Worm (Caenorhabditis elegans) whole organism, mixed stage, embryonic: Measurements from ENCODE around the gene let-711.

ENCODE experiments used
- M03D4.4 ChIP-seq: sonication (generic microtip); optimal IDR thresholded peaks from 2 replicates; lab custom pipeline; 2017; ENCODE audit warnings: mild to moderate bottlenecking, missing genetic modification characterization, missing compliant biosample characterization
- bed-3 ChIP-seq: fragments of 200-800 bp; sonication (Bioruptor generic); optimal IDR thresholded peaks from 3 replicates; lab custom pipeline; 2018; ENCODE audit warnings: mild to moderate bottlenecking, missing genetic modification characterization, moderate library complexity, missing compliant biosample characterization
- ceh-39 ChIP-seq: fragments of 150-350 bp; optimal IDR thresholded peaks from 2 replicates; lab custom pipeline; 2014; ENCODE audit warnings: missing biosample characterization, missing genetic modification characterization
- ceh-43 ChIP-seq: fragments of 200-800 bp; sonication (Bioruptor generic); optimal IDR thresholded peaks from 2 replicates; lab custom pipeline; 2018; ENCODE audit warnings: mild to moderate bottlenecking, missing genetic modification characterization, moderate library complexity, missing compliant biosample characterization
- ceh-83 ChIP-seq: fragments of 200-800 bp; sonication (Bioruptor generic); optimal IDR thresholded peaks from 2 replicates; lab custom pipeline; 2018; ENCODE audit warnings: mild to moderate bottlenecking, missing genetic modification characterization, missing compliant biosample characterization
- ces-1 ChIP-seq: fragments of 150-350 bp; optimal IDR thresholded peaks from 2 replicates; lab custom pipeline; 2014; ENCODE audit warnings: missing biosample characterization, missing genetic modification reagents, missing genetic modification characterization
- drap-1 ChIP-seq: fragments of 200-800 bp; sonication (Bioruptor generic); optimal IDR thresholded peaks from 3 replicates; lab custom pipeline; 2018; ENCODE audit warnings: mild to moderate bottlenecking, missing genetic modification characterization, missing compliant biosample characterization
- elt-3 ChIP-seq: fragments of 150-350 bp; optimal IDR thresholded peaks from 2 replicates; lab custom pipeline; 2014; ENCODE audit warnings: missing biosample characterization, missing genetic modification characterization
- flh-1 ChIP-seq: fragments of 200-800 bp; sonication (Bioruptor generic); optimal IDR thresholded peaks from 2 replicates; lab custom pipeline; 2018; ENCODE audit warnings: mild to moderate bottlenecking, missing genetic modification characterization, moderate library complexity, missing compliant biosample characterization
- ham-2 ChIP-seq: fragments of 200-800 bp; sonication (Bioruptor generic); optimal IDR thresholded peaks from 2 replicates; lab custom pipeline; 2018; ENCODE audit warnings: mild to moderate bottlenecking, missing genetic modification characterization, missing compliant biosample characterization
- hlh-1 ChIP-seq: fragments of 150-350 bp; optimal IDR thresholded peaks from 2 replicates; lab custom pipeline; 2014; ENCODE audit warnings: missing biosample characterization, missing genetic modification reagents, missing genetic modification characterization
- mep-1 ChIP-seq: fragments of 150-350 bp; optimal IDR thresholded peaks from 2 replicates; lab custom pipeline; 2017; ENCODE audit warnings: missing biosample characterization, missing genetic modification reagents, missing genetic modification characterization, inconsistent platforms
- mls-2 ChIP-seq: sonication (generic microtip); optimal IDR thresholded peaks from 2 replicates; lab custom pipeline; 2016; ENCODE audit warnings: mild to moderate bottlenecking, missing genetic modification characterization, moderate library complexity, missing compliant biosample characterization
- nhr-12 ChIP-seq: fragments of 150-350 bp; optimal IDR thresholded peaks from 2 replicates; lab custom pipeline; 2014; ENCODE audit warnings: missing biosample characterization, missing genetic modification characterization
- nhr-2 ChIP-seq: fragments of 150-350 bp; optimal IDR thresholded peaks from 2 replicates; lab custom pipeline; 2014; ENCODE audit warnings: missing biosample characterization, missing genetic modification characterization
- nhr-28 ChIP-seq: fragments of 150-350 bp; optimal IDR thresholded peaks from 2 replicates; lab custom pipeline; 2014; ENCODE audit warnings: missing biosample characterization, missing genetic modification characterization
- pha-4 ChIP-seq: fragments of 150-350 bp; optimal IDR thresholded peaks from 2 replicates; lab custom pipeline; 2018; ENCODE audit warnings: missing biosample characterization, missing genetic modification reagents, missing genetic modification characterization
- snpc-4 ChIP-seq: fragments of 150-350 bp; optimal IDR thresholded peaks from 2 replicates; lab custom pipeline; 2014; ENCODE audit warnings: missing biosample characterization, missing genetic modification characterization
- sptf-1 ChIP-seq: sonication (generic microtip); optimal IDR thresholded peaks from 2 replicates; lab custom pipeline; 2017; ENCODE audit warnings: mild to moderate bottlenecking, missing genetic modification characterization, moderate library complexity, missing compliant biosample characterization
- tbx-8 ChIP-seq: fragments of 200-800 bp; sonication (Bioruptor generic); optimal IDR thresholded peaks from 2 replicates; lab custom pipeline; 2018; ENCODE audit warnings: mild to moderate bottlenecking, missing genetic modification characterization, moderate library complexity, missing compliant biosample characterization
- unc-120 ChIP-seq: sonication (generic microtip); optimal IDR thresholded peaks from 2 replicates; lab custom pipeline; 2017; ENCODE audit warnings: missing genetic modification characterization, missing compliant biosample characterization; ENCODE audit not compliant: poor library complexity, severe bottlenecking
- unc-62 ChIP-seq: fragments of 150-350 bp; optimal IDR thresholded peaks from 2 replicates; lab custom pipeline; 2014; ENCODE audit warnings: missing biosample characterization, missing genetic modification reagents, missing genetic modification characterization
- zip-8 ChIP-seq: fragments of 150-350 bp; optimal IDR thresholded peaks from 2 replicates; lab custom pipeline; 2014; ENCODE audit warnings: missing biosample characterization, missing genetic modification characterization
- ztf-11 ChIP-seq: fragments of 150-350 bp; optimal IDR thresholded peaks from 2 replicates; lab custom pipeline; 2014; ENCODE audit warnings: missing biosample characterization, missing genetic modification characterization

Gene let-711

ce11 chrIII:6946382-6946781 is at the start of gene let-711:
Gene let-711, plus strand, starts transcription at chrIII:6946718.
- TF ChIP-seq hlh-1 (tag; lab: Kevin White, UChicago) (peak; percentile 58), flh-1 (GFP tag; lab: Kevin White, UChicago) (no peak)

ce11 chrIII:6897587-6898064 is 48.9 kb upstream of the let-711 start, which contains the start of gene T07E3.4:
Gene T07E3.4, plus strand, starts transcription at chrIII:6898014.
- TF ChIP-seq ces-1 (GFP tag; lab: Kevin White, UChicago) (peak; percentile 61), ham-2 (no peak), hlh-1 (tag; lab: Kevin White, UChicago) (peak; percentile 18), nhr-2 (no peak), ceh-83 (GFP tag; lab: Kevin White, UChicago) (no peak), nhr-12 (tag; lab: Kevin White, UChicago) (no peak), sptf-1 (tag; lab: Kevin White, UChicago) (no peak), unc-62 (peak; percentile 73), pha-4 (tag; lab: Kevin White, UChicago) (no peak), ztf-11 (tag; lab: Kevin White, UChicago) (no peak)

- TF ChIP-seq hlh-1 (tag; lab: Kevin White, UChicago), result peak; percentile 28
- TF ChIP-seq unc-120 (tag; lab: Kevin White, UChicago), result peak; percentile 60
- TF ChIP-seq nhr-12 (tag; lab: Kevin White, UChicago), result no peak
Measured at ce11 chrIII:6898518-6898917, 48.0 kb upstream of the let-711 start.

ce11 chrIII:6900609-6901008 is 45.9 kb upstream of the let-711 start:
- TF ChIP-seq snpc-4 (tag; lab: Kevin White, UChicago), result no peak
- TF ChIP-seq ces-1 (GFP tag; lab: Kevin White, UChicago), result no peak

ce11 chrIII:6903056-6903977 is 43.2 kb upstream of the let-711 start, which contains the start of the genes brc-2 and T07E3.3:
Gene brc-2, minus strand, starts transcription at chrIII:6903106.
Gene T07E3.3, plus strand, starts transcription at chrIII:6903877.
- TF ChIP-seq ztf-11 (tag; lab: Kevin White, UChicago), result no peak
- no peak for TF ChIP-seq hlh-1 (tag; lab: Kevin White, UChicago)
- no peak for TF ChIP-seq zip-8 (tag; lab: Kevin White, UChicago)
- no peak for TF ChIP-seq ceh-83 (GFP tag; lab: Kevin White, UChicago)
- no peak for TF ChIP-seq pha-4 (tag; lab: Kevin White, UChicago)
- no peak for TF ChIP-seq elt-3 (tag; lab: Kevin White, UChicago)
- peak; percentile 86 for TF ChIP-seq ces-1 (GFP tag; lab: Kevin White, UChicago)
- TF ChIP-seq mep-1 (tag; lab: Kevin White, UChicago), result no peak
- no peak for TF ChIP-seq nhr-12 (tag; lab: Kevin White, UChicago)
- TF ChIP-seq M03D4.4 (tag; lab: Kevin White, UChicago), result no peak
- TF ChIP-seq ceh-43 (GFP tag; lab: Kevin White, UChicago), result peak; percentile 41

ce11 chrIII:6904468-6904867 is 42.0 kb upstream of the let-711 start:
- TF ChIP-seq bed-3 (GFP tag; lab: Kevin White, UChicago), result no peak
- no peak for TF ChIP-seq ceh-39 (tag; lab: Kevin White, UChicago)
- TF ChIP-seq hlh-1 (tag; lab: Kevin White, UChicago), result no peak
- no peak for TF ChIP-seq unc-120 (tag; lab: Kevin White, UChicago)
- no peak for TF ChIP-seq mls-2 (tag; lab: Kevin White, UChicago)
- TF ChIP-seq ztf-11 (tag; lab: Kevin White, UChicago), result no peak
- no peak for TF ChIP-seq tbx-8 (GFP tag; lab: Kevin White, UChicago)
- TF ChIP-seq pha-4 (tag; lab: Kevin White, UChicago), result no peak
- TF ChIP-seq nhr-2, result no peak
- no peak for TF ChIP-seq drap-1 (GFP tag; lab: Kevin White, UChicago)
- TF ChIP-seq nhr-28 (tag; lab: Kevin White, UChicago), result no peak
- TF ChIP-seq M03D4.4 (tag; lab: Kevin White, UChicago), result no peak
- no peak for TF ChIP-seq ham-2
- no peak for TF ChIP-seq ces-1 (GFP tag; lab: Kevin White, UChicago)
- TF ChIP-seq flh-1 (GFP tag; lab: Kevin White, UChicago), result no peak
- TF ChIP-seq, all 35 proteins: peak for 0
